Fruit fly (Drosophila melanogaster) whole organism, adult: ENCODE data around the gene RpS10a.

Experiments used
- CG11617 ChIP-seq: fragments of 200-800 bp; sonication (Bioruptor generic); optimal IDR thresholded peaks from 2 replicates; lab custom pipeline; 2017; ENCODE audit warnings: mild to moderate bottlenecking, missing biosample characterization, missing genetic modification reagents, missing genetic modification characterization
- CG12768 ChIP-seq: fragments of 200-800 bp; sonication (Bioruptor generic); optimal IDR thresholded peaks from 2 replicates; lab custom pipeline; 2017; ENCODE audit warnings: missing biosample characterization, missing genetic modification characterization, mild to moderate bottlenecking, moderate library complexity, missing genetic modification reagents
- CG14711 ChIP-seq: fragments of 200-800 bp; sonication (Bioruptor generic); optimal IDR thresholded peaks from 2 replicates; lab custom pipeline; 2018; ENCODE audit warnings: missing biosample characterization, mild to moderate bottlenecking, missing genetic modification characterization, moderate library complexity
- CG1620 ChIP-seq: fragments of 200-800 bp; sonication (Bioruptor generic); optimal IDR thresholded peaks from 2 replicates; lab custom pipeline; 2016; ENCODE audit warnings: missing biosample characterization, missing genetic modification characterization
- CG33017 ChIP-seq: fragments of 200-800 bp; sonication (Bioruptor generic); optimal IDR thresholded peaks from 2 replicates; lab custom pipeline; 2018; ENCODE audit warnings: missing biosample characterization, mild to moderate bottlenecking, missing genetic modification characterization, moderate library complexity
- CG5204 ChIP-seq: fragments of 200-800 bp; sonication (Bioruptor generic); optimal IDR thresholded peaks from 2 replicates; lab custom pipeline; 2016; ENCODE audit warnings: missing biosample characterization, missing genetic modification characterization
- CG7045 ChIP-seq: fragments of 200-800 bp; sonication (Bioruptor generic); optimal IDR thresholded peaks from 2 replicates; lab custom pipeline; 2017; ENCODE audit warnings: missing biosample characterization, mild to moderate bottlenecking, missing genetic modification characterization
- CG7101 ChIP-seq: fragments of 200-800 bp; sonication (Bioruptor generic); optimal IDR thresholded peaks from 2 replicates; lab custom pipeline; 2018; ENCODE audit warnings: missing biosample characterization, mild to moderate bottlenecking, missing genetic modification characterization, moderate library complexity
- Clk ChIP-seq: fragments of 200-800 bp; sonication (Bioruptor generic); optimal IDR thresholded peaks from 2 replicates; lab custom pipeline; 2017; ENCODE audit warnings: missing biosample characterization, missing genetic modification characterization
- Crg-1 ChIP-seq: fragments of 200-800 bp; sonication (Bioruptor generic); optimal IDR thresholded peaks from 2 replicates; lab custom pipeline; 2016; ENCODE audit warnings: missing biosample characterization, missing genetic modification characterization
- Hr96 ChIP-seq: fragments of 200-800 bp; sonication (Bioruptor generic); optimal IDR thresholded peaks from 2 replicates; lab custom pipeline; 2016; ENCODE audit warnings: missing biosample characterization, missing genetic modification characterization
- Mnt ChIP-seq: fragments of 200-800 bp; sonication (Bioruptor generic); optimal IDR thresholded peaks from 2 replicates; lab custom pipeline; 2016; ENCODE audit warnings: missing biosample characterization, mild to moderate bottlenecking, missing genetic modification characterization
- bab1 ChIP-seq: fragments of 200-800 bp; sonication (Bioruptor generic); optimal IDR thresholded peaks from 3 replicates; lab custom pipeline; 2019; ENCODE audit warnings: missing biosample characterization, mild to moderate bottlenecking, missing genetic modification characterization, moderate library complexity
- cic ChIP-seq: fragments of 200-800 bp; sonication (Bioruptor generic); optimal IDR thresholded peaks from 2 replicates; lab custom pipeline; 2017; ENCODE audit warnings: missing biosample characterization, mild to moderate bottlenecking, missing genetic modification characterization, moderate library complexity
- cnc ChIP-seq, 2 experiments: fragments of >200 bp; optimal IDR thresholded peaks; 2 replicates each; lab custom pipeline; 2017
- kay ChIP-seq: fragments of 200-800 bp; sonication (Bioruptor generic); peaks from one replicate; lab custom pipeline; 2016; ENCODE audit warnings: missing biosample characterization, missing genetic modification characterization, borderline replicate concordance
- ovo ChIP-seq: fragments of 200-800 bp; sonication (Bioruptor generic); optimal IDR thresholded peaks from 2 replicates; lab custom pipeline; 2016; ENCODE audit warnings: missing biosample characterization, missing genetic modification characterization
- pad ChIP-seq: fragments of 200-800 bp; sonication (Bioruptor generic); optimal IDR thresholded peaks from 3 replicates; lab custom pipeline; 2017; ENCODE audit warnings: missing biosample characterization, missing genetic modification characterization, mild to moderate bottlenecking, moderate library complexity, missing genetic modification reagents
- tj ChIP-seq: fragments of 200-800 bp; sonication (Bioruptor generic); optimal IDR thresholded peaks from 3 replicates; lab custom pipeline; 2017; ENCODE audit warnings: missing biosample characterization, mild to moderate bottlenecking, missing genetic modification characterization, moderate library complexity
- toe ChIP-seq: fragments of 200-800 bp; sonication (Bioruptor generic); optimal IDR thresholded peaks from 2 replicates; lab custom pipeline; 2016; ENCODE audit warnings: missing biosample characterization, missing genetic modification characterization

The RpS10a gene

dm6 chr3R:27652156-27652810, at the start of gene RpS10a:
RpS10a (plus strand) TSS chr3R:27652760.
- no peak for TF ChIP-seq kay
- no peak for TF ChIP-seq ovo (GFP tag; lab: Kevin White, UChicago)
- TF ChIP-seq cnc (optimal IDR thresholded peaks at IDR 0.05; lab: Kevin White, UChicago): no peak
- no peak for TF ChIP-seq CG12768 (GFP tag; lab: Kevin White, UChicago)
- no peak for TF ChIP-seq CG7101 (tag; lab: Kevin White, UChicago)
- no peak for TF ChIP-seq CG7045 (GFP tag; lab: Kevin White, UChicago)
- no peak for TF ChIP-seq toe
- no peak for TF ChIP-seq bab1 (GFP tag; lab: Kevin White, UChicago)
- TF ChIP-seq pad: no peak
- no peak for TF ChIP-seq Mnt (GFP tag; lab: Kevin White, UChicago)
- no peak for TF ChIP-seq CG14711 (tag; lab: Kevin White, UChicago)
- no peak for TF ChIP-seq CG11617 (GFP tag; lab: Kevin White, UChicago)
- no peak for TF ChIP-seq CG1620 (GFP tag; lab: Kevin White, UChicago)

- no peak for TF ChIP-seq ovo (GFP tag; lab: Kevin White, UChicago)
- TF ChIP-seq CG7101 (tag; lab: Kevin White, UChicago): no peak
- no peak for TF ChIP-seq Mnt (GFP tag; lab: Kevin White, UChicago)
- TF ChIP-seq cnc (optimal IDR thresholded peaks at IDR 0.05; lab: Kevin White, UChicago): no peak
- peak; percentile 18 for TF ChIP-seq CG12768 (GFP tag; lab: Kevin White, UChicago)
- TF ChIP-seq pad: peak; percentile 65
These were observed 48.9 kb upstream of the RpS10a start for dm6 chr3R:27603671-27604070.

dm6 chr3R:27604636-27605443, 47.7 kb upstream of the RpS10a start:
- TF ChIP-seq cic (peak; percentile 41), CG33017 (tag; lab: Kevin White, UChicago) (peak; percentile 62), Crg-1 (GFP tag; lab: Kevin White, UChicago) (no peak), tj (GFP tag; lab: Kevin White, UChicago) (peak; percentile 34), CG5204 (peak; percentile 66), CG12768 (GFP tag; lab: Kevin White, UChicago) (peak; percentile 76), CG7101 (tag; lab: Kevin White, UChicago) (peak; percentile 59), toe (peak; percentile 75), CG11617 (GFP tag; lab: Kevin White, UChicago) (peak; percentile 76), bab1 (GFP tag; lab: Kevin White, UChicago) (no peak), CG7045 (GFP tag; lab: Kevin White, UChicago) (peak; percentile 81), Hr96 (peak; percentile 57), ovo (GFP tag; lab: Kevin White, UChicago) (no peak), CG1620 (GFP tag; lab: Kevin White, UChicago) (no peak), kay (peak; percentile 93), Mnt (GFP tag; lab: Kevin White, UChicago) (peak; percentile 37), pad (peak; percentile 24), CG14711 (tag; lab: Kevin White, UChicago) (peak; percentile 40), cnc (optimal IDR thresholded peaks at IDR 0.05; lab: Kevin White, UChicago) (no peak), Clk (GFP tag; lab: Kevin White, UChicago) (peak; percentile 47)

dm6 chr3R:27605534-27606250, 46.9 kb upstream of the RpS10a start:
- no peak for TF ChIP-seq CG7045 (GFP tag; lab: Kevin White, UChicago)
- no peak for TF ChIP-seq tj (GFP tag; lab: Kevin White, UChicago)
- TF ChIP-seq CG12768 (GFP tag; lab: Kevin White, UChicago): peak; percentile 41
- peak; percentile 97 for TF ChIP-seq kay
- TF ChIP-seq CG7101 (tag; lab: Kevin White, UChicago): peak; percentile 42
- TF ChIP-seq cnc (optimal IDR thresholded peaks at IDR 0.05; lab: Kevin White, UChicago): no peak
- peak; percentile 18 for TF ChIP-seq CG11617 (GFP tag; lab: Kevin White, UChicago)
- TF ChIP-seq bab1 (GFP tag; lab: Kevin White, UChicago): no peak
- no peak for TF ChIP-seq CG14711 (tag; lab: Kevin White, UChicago)
- TF ChIP-seq Crg-1 (GFP tag; lab: Kevin White, UChicago): no peak
- TF ChIP-seq CG5204: no peak
- peak; percentile 60 for TF ChIP-seq cic
- no peak for TF ChIP-seq CG33017 (tag; lab: Kevin White, UChicago)
- no peak for TF ChIP-seq Hr96
- TF ChIP-seq pad: no peak
- TF ChIP-seq Mnt (GFP tag; lab: Kevin White, UChicago): peak; percentile 9

dm6 chr3R:27607218-27607929, 45.2 kb upstream of the RpS10a start, which contains the start of the genes dsd and Tusp:
dsd (minus strand) TSS chr3R:27607396.
Tusp (plus strand) TSS chr3R:27607879.
- TF ChIP-seq CG5204 (peak; percentile 70), CG11617 (GFP tag; lab: Kevin White, UChicago) (peak; percentile 74), CG14711 (tag; lab: Kevin White, UChicago) (peak; percentile 92), ovo (GFP tag; lab: Kevin White, UChicago) (peak; percentile 74), CG1620 (GFP tag; lab: Kevin White, UChicago) (peak; percentile 87), CG12768 (GFP tag; lab: Kevin White, UChicago) (peak; percentile 82), Crg-1 (GFP tag; lab: Kevin White, UChicago) (peak; percentile 89), cic (no peak), bab1 (GFP tag; lab: Kevin White, UChicago) (peak; percentile 63), Hr96 (peak; percentile 75), Clk (GFP tag; lab: Kevin White, UChicago) (peak; percentile 47), cnc (optimal IDR thresholded peaks at IDR 0.05; lab: Kevin White, UChicago) (no peak), CG7045 (GFP tag; lab: Kevin White, UChicago) (peak; percentile 81), pad (peak; percentile 79), kay (peak; percentile 86), Mnt (GFP tag; lab: Kevin White, UChicago) (peak; percentile 79), CG33017 (tag; lab: Kevin White, UChicago) (peak; percentile 66), CG7101 (tag; lab: Kevin White, UChicago) (peak; percentile 81), toe (peak; percentile 85), tj (GFP tag; lab: Kevin White, UChicago) (peak; percentile 38)
